Fruit fly (Drosophila melanogaster): ENCODE measurements around the gene TotZ.

DNA sequence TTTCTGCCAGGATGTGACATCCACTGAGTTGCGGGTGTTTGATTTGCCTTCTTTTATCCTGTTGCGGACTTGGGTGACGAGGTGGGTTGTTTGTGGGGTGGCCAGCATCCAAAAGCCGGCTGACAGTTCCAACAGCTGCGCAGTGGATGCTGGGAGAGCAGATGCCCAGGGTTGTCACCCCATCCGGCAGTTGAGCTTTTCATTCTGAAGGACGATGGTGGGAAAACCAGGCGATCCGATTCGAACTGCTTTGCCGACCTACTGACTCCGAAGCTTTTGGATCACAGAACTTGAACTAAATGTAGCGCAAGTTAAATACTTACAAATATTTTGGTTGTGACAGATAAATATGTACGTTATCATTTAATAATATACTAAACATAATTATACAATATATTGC, 11.3 kb upstream of the TotZ start, which contains the start of gene KaiR1D:
- no peak for TF ChIP-seq CG11902 (GFP tag; optimal IDR thresholded peaks at IDR 0.05)
- TF ChIP-seq Sox14 (GFP tag; optimal IDR thresholded peaks at IDR 0.05), result no peak
- TF ChIP-seq CG6808 (GFP tag; optimal IDR thresholded peaks at IDR 0.05), result no peak
- TF ChIP-seq CG4318 (GFP tag; optimal IDR thresholded peaks at IDR 0.05), result no peak
- no peak for TF ChIP-seq CG16779 (tag; optimal IDR thresholded peaks at IDR 0.05)
- no peak for TF ChIP-seq topi (GFP tag; optimal IDR thresholded peaks at IDR 0.05)
- TF ChIP-seq Hr39 (GFP tag; optimal IDR thresholded peaks at IDR 0.05), result no peak
- TF ChIP-seq Lpt (GFP tag; optimal IDR thresholded peaks at IDR 0.05), result no peak
- TF ChIP-seq spab (GFP tag; optimal IDR thresholded peaks at IDR 0.05), result no peak
- no peak for TF ChIP-seq fd85E (GFP tag; optimal IDR thresholded peaks at IDR 0.05)
- no peak for TF ChIP-seq Blimp-1 (GFP tag; optimal IDR thresholded peaks at IDR 0.05)
- TF ChIP-seq fd59A (GFP tag; optimal IDR thresholded peaks at IDR 0.05), result no peak
- no peak for TF ChIP-seq OdsH (GFP tag; optimal IDR thresholded peaks at IDR 0.05)

Measured in whole organism, prepupa.